Worm (Caenorhabditis elegans) whole organism, L3 larva: ENCODE data around the gene oac-5.

ENCODE experiments used
- lin-39 ChIP-seq: fragments of 150-350 bp; optimal IDR thresholded peaks from 2 replicates; lab custom pipeline; 2018; ENCODE audit warnings: missing biosample characterization, missing genetic modification reagents, missing genetic modification characterization
- nhr-11 ChIP-seq: fragments of 150-350 bp; optimal IDR thresholded peaks from 2 replicates; lab custom pipeline; 2014; ENCODE audit warnings: missing biosample characterization, missing genetic modification characterization
- nhr-237 ChIP-seq: fragments of 150-350 bp; optimal IDR thresholded peaks from 2 replicates; lab custom pipeline; 2014; ENCODE audit warnings: missing biosample characterization, missing genetic modification characterization
- zag-1 ChIP-seq: fragments of 150-350 bp; optimal IDR thresholded peaks from 2 replicates; lab custom pipeline; 2014; ENCODE audit warnings: missing biosample characterization, missing genetic modification characterization
- ztf-4 ChIP-seq: fragments of 150-350 bp; optimal IDR thresholded peaks from 2 replicates; lab custom pipeline; 2014; ENCODE audit warnings: missing biosample characterization, missing genetic modification characterization

DNA sequence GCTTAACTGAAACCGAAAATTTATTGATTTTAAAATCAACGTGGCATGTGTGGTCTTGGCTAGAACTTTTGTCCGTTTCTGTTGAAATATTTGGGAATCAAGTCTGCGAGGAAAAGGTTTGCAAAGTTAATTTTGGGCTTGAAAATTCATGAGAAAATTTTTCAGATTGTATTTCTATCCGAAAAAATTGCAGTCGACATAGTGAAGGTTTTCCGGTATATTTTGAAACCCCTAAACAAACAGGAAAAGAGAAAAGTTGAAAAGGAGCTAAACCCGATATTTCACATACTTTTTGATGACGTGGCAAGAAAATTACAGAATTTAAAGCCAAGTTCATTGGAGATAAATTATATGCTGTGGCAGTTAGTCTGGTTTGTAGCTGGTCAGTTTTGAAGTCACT lies 32.8 kb upstream of the oac-5 start, which contains the start of gene nhr-127:
- TF ChIP-seq nhr-11 (tag; lab: Kevin White, UChicago): no peak
- TF ChIP-seq ztf-4 (tag; lab: Kevin White, UChicago): no peak
- no peak for TF ChIP-seq zag-1 (tag; lab: Kevin White, UChicago)
- TF ChIP-seq nhr-237: no peak
- no peak for TF ChIP-seq lin-39 (tag; lab: Kevin White, UChicago)
